Fruit fly (Drosophila melanogaster) whole organism, adult: ENCODE measurements around the gene Prp5.

Experiments used
- CG11617 ChIP-seq: fragments of 200-800 bp; sonication (Bioruptor generic); optimal IDR thresholded peaks from 2 replicates; lab custom pipeline; 2017; ENCODE audit warnings: mild to moderate bottlenecking, missing biosample characterization, missing genetic modification reagents, missing genetic modification characterization
- CG12768 ChIP-seq: fragments of 200-800 bp; sonication (Bioruptor generic); optimal IDR thresholded peaks from 2 replicates; lab custom pipeline; 2017; ENCODE audit warnings: missing biosample characterization, missing genetic modification characterization, mild to moderate bottlenecking, moderate library complexity, missing genetic modification reagents
- CG14711 ChIP-seq: fragments of 200-800 bp; sonication (Bioruptor generic); optimal IDR thresholded peaks from 2 replicates; lab custom pipeline; 2018; ENCODE audit warnings: missing biosample characterization, mild to moderate bottlenecking, missing genetic modification characterization, moderate library complexity
- CG1620 ChIP-seq: fragments of 200-800 bp; sonication (Bioruptor generic); optimal IDR thresholded peaks from 2 replicates; lab custom pipeline; 2016; ENCODE audit warnings: missing biosample characterization, missing genetic modification characterization
- CG33017 ChIP-seq: fragments of 200-800 bp; sonication (Bioruptor generic); optimal IDR thresholded peaks from 2 replicates; lab custom pipeline; 2018; ENCODE audit warnings: missing biosample characterization, mild to moderate bottlenecking, missing genetic modification characterization, moderate library complexity
- CG5204 ChIP-seq: fragments of 200-800 bp; sonication (Bioruptor generic); optimal IDR thresholded peaks from 2 replicates; lab custom pipeline; 2016; ENCODE audit warnings: missing biosample characterization, missing genetic modification characterization
- CG7045 ChIP-seq: fragments of 200-800 bp; sonication (Bioruptor generic); optimal IDR thresholded peaks from 2 replicates; lab custom pipeline; 2017; ENCODE audit warnings: missing biosample characterization, mild to moderate bottlenecking, missing genetic modification characterization
- CG7101 ChIP-seq: fragments of 200-800 bp; sonication (Bioruptor generic); optimal IDR thresholded peaks from 2 replicates; lab custom pipeline; 2018; ENCODE audit warnings: missing biosample characterization, mild to moderate bottlenecking, missing genetic modification characterization, moderate library complexity
- Clk ChIP-seq: fragments of 200-800 bp; sonication (Bioruptor generic); optimal IDR thresholded peaks from 2 replicates; lab custom pipeline; 2017; ENCODE audit warnings: missing biosample characterization, missing genetic modification characterization
- Crg-1 ChIP-seq: fragments of 200-800 bp; sonication (Bioruptor generic); optimal IDR thresholded peaks from 2 replicates; lab custom pipeline; 2016; ENCODE audit warnings: missing biosample characterization, missing genetic modification characterization
- Hr96 ChIP-seq: fragments of 200-800 bp; sonication (Bioruptor generic); optimal IDR thresholded peaks from 2 replicates; lab custom pipeline; 2016; ENCODE audit warnings: missing biosample characterization, missing genetic modification characterization
- Mnt ChIP-seq: fragments of 200-800 bp; sonication (Bioruptor generic); optimal IDR thresholded peaks from 2 replicates; lab custom pipeline; 2016; ENCODE audit warnings: missing biosample characterization, mild to moderate bottlenecking, missing genetic modification characterization
- bab1 ChIP-seq: fragments of 200-800 bp; sonication (Bioruptor generic); optimal IDR thresholded peaks from 3 replicates; lab custom pipeline; 2019; ENCODE audit warnings: missing biosample characterization, mild to moderate bottlenecking, missing genetic modification characterization, moderate library complexity
- cic ChIP-seq: fragments of 200-800 bp; sonication (Bioruptor generic); optimal IDR thresholded peaks from 2 replicates; lab custom pipeline; 2017; ENCODE audit warnings: missing biosample characterization, mild to moderate bottlenecking, missing genetic modification characterization, moderate library complexity
- cnc ChIP-seq, 2 experiments: fragments of >200 bp; optimal IDR thresholded peaks; 2 replicates each; lab custom pipeline; 2017
- kay ChIP-seq: fragments of 200-800 bp; sonication (Bioruptor generic); peaks from one replicate; lab custom pipeline; 2016; ENCODE audit warnings: missing biosample characterization, missing genetic modification characterization, borderline replicate concordance
- ovo ChIP-seq: fragments of 200-800 bp; sonication (Bioruptor generic); optimal IDR thresholded peaks from 2 replicates; lab custom pipeline; 2016; ENCODE audit warnings: missing biosample characterization, missing genetic modification characterization
- pad ChIP-seq: fragments of 200-800 bp; sonication (Bioruptor generic); optimal IDR thresholded peaks from 3 replicates; lab custom pipeline; 2017; ENCODE audit warnings: missing biosample characterization, missing genetic modification characterization, mild to moderate bottlenecking, moderate library complexity, missing genetic modification reagents
- tj ChIP-seq: fragments of 200-800 bp; sonication (Bioruptor generic); optimal IDR thresholded peaks from 3 replicates; lab custom pipeline; 2017; ENCODE audit warnings: missing biosample characterization, mild to moderate bottlenecking, missing genetic modification characterization, moderate library complexity
- toe ChIP-seq: fragments of 200-800 bp; sonication (Bioruptor generic); optimal IDR thresholded peaks from 2 replicates; lab custom pipeline; 2016; ENCODE audit warnings: missing biosample characterization, missing genetic modification characterization

The Prp5 gene

DNA sequence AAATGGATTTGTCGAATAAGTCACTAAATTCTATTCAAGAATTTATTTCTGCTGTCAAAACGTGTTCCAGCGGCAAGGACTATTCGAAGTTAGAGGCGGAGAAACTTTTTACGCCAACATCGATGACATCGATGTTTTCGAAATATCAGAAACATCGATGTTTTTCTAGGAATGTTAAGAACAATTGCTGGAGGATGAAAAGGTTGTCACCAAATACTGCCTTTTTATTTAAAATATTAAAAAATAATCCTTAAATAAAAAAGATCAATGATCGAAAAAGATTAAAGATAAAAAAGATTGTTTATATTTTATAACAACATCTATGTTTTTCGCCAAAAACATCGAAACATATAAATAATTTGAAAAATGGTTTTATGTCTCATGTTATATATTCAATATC is 3.0 kb upstream of the Prp5 start, which contains the start of gene CG9123:
TSS of gene CG9123 (minus strand) at position 101 of the 400 bp plus-strand sequence.
- TF ChIP-seq Crg-1 (GFP tag; lab: Kevin White, UChicago) (no peak), CG1620 (no peak), CG12768 (no peak), CG5204 (no peak), CG33017 (no peak), Hr96 (GFP tag; lab: Kevin White, UChicago) (no peak), Mnt (GFP tag; lab: Kevin White, UChicago) (no peak), CG11617 (GFP tag; lab: Kevin White, UChicago) (no peak), cic (no peak), CG7045 (GFP tag; lab: Kevin White, UChicago) (no peak), CG7101 (tag; lab: Kevin White, UChicago) (no peak), CG14711 (tag; lab: Kevin White, UChicago) (no peak), ovo (GFP tag; lab: Kevin White, UChicago) (no peak)

DNA sequence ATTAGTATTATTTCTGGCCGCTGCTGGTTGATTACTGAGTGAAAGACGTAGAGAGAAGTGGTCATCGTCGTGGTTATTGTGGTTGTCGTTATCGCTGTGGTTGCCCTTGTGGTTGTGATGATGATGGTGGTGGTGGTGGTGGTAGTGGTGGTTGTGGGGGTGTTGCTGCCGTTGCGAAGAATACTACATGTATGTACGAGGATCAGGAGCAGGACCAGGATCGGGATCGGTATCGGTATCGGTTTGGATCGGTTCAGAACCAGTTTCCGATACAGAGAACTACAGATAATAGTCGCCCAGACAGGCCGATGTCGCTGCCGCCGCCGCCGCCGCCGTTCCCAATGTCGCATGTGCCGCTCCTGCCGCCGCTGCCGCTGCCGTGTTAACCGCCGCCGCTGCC is 7.7 kb downstream of the Prp5 start:
- TF ChIP-seq CG7101 (tag; lab: Kevin White, UChicago) (no peak), cnc (optimal IDR thresholded peaks at IDR 0.05; lab: Kevin White, UChicago) (no peak), CG7045 (GFP tag; lab: Kevin White, UChicago) (no peak), bab1 (GFP tag; lab: Kevin White, UChicago) (no peak), Mnt (GFP tag; lab: Kevin White, UChicago) (no peak)

- TF ChIP-seq CG1620 (no peak), kay (GFP tag; lab: Kevin White, UChicago) (no peak), Clk (no peak), bab1 (GFP tag; lab: Kevin White, UChicago) (no peak), Hr96 (GFP tag; lab: Kevin White, UChicago) (no peak), pad (GFP tag; lab: Kevin White, UChicago) (no peak), CG14711 (tag; lab: Kevin White, UChicago) (no peak), CG5204 (no peak), Crg-1 (GFP tag; lab: Kevin White, UChicago) (no peak), CG11617 (GFP tag; lab: Kevin White, UChicago) (no peak), CG12768 (no peak), toe (GFP tag; lab: Kevin White, UChicago) (no peak), tj (GFP tag; lab: Kevin White, UChicago) (no peak), cnc (optimal IDR thresholded peaks at IDR 0.05; lab: Kevin White, UChicago) (no peak), CG7101 (tag; lab: Kevin White, UChicago) (no peak), ovo (GFP tag; lab: Kevin White, UChicago) (no peak), CG7045 (GFP tag; lab: Kevin White, UChicago) (no peak), Mnt (GFP tag; lab: Kevin White, UChicago) (no peak), cic (no peak)
These were observed 8.7 kb downstream of the Prp5 start for dm6 chrX:15353654-15354053.

DNA sequence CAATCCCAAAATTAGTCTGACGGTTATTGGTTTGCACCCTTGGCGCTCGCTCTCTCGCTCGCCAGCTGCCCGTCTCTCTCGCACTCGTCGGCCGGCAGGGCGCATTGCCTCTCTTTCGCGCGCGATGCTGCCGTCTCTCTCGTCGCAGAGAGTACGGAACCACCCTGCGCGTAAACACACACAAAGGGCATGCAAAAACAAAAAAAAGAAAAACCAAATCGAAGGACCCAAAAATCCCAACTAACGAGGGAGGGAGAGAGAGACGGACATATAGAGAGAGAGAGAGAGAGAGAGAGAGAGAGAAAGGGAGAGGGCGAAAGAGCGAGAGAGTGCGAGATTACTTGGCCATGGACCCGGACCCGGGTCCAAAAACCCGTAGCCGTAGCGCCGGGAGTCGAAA is 11.4 kb downstream of the Prp5 start:
- TF ChIP-seq tj (GFP tag; lab: Kevin White, UChicago) = no peak
- TF ChIP-seq Clk = no peak
- no peak for TF ChIP-seq Hr96 (GFP tag; lab: Kevin White, UChicago)
- TF ChIP-seq CG5204 = no peak
- TF ChIP-seq cic = no peak
- TF ChIP-seq CG12768 = no peak

dm6 chrX:15360961-15361360 is 16.0 kb downstream of the Prp5 start, which contains the start of gene Pp1-13C:
Gene Pp1-13C (minus strand): TSS chrX:15361061.
- no peak for TF ChIP-seq CG5204
- no peak for TF ChIP-seq ovo (GFP tag; lab: Kevin White, UChicago)
- no peak for TF ChIP-seq CG14711 (tag; lab: Kevin White, UChicago)
- no peak for TF ChIP-seq CG1620
- no peak for TF ChIP-seq CG11617 (GFP tag; lab: Kevin White, UChicago)
- TF ChIP-seq CG7101 (tag; lab: Kevin White, UChicago) = no peak
- no peak for TF ChIP-seq CG33017
- no peak for TF ChIP-seq pad (GFP tag; lab: Kevin White, UChicago)
- no peak for TF ChIP-seq Crg-1 (GFP tag; lab: Kevin White, UChicago)
- no peak for TF ChIP-seq tj (GFP tag; lab: Kevin White, UChicago)
- no peak for TF ChIP-seq Hr96 (GFP tag; lab: Kevin White, UChicago)
- no peak for TF ChIP-seq CG7045 (GFP tag; lab: Kevin White, UChicago)
- TF ChIP-seq Mnt (GFP tag; lab: Kevin White, UChicago) = no peak
- TF ChIP-seq cic = no peak

- TF ChIP-seq bab1 (GFP tag; lab: Kevin White, UChicago) (no peak), tj (GFP tag; lab: Kevin White, UChicago) (no peak), CG7101 (tag; lab: Kevin White, UChicago) (no peak), CG1620 (no peak)
These were observed 18.7 kb downstream of the Prp5 start for dm6 chrX:15363649-15364048.

- no peak for TF ChIP-seq Hr96 (GFP tag; lab: Kevin White, UChicago)
- no peak for TF ChIP-seq tj (GFP tag; lab: Kevin White, UChicago)
- TF ChIP-seq toe (GFP tag; lab: Kevin White, UChicago) = no peak
- no peak for TF ChIP-seq CG1620
- TF ChIP-seq CG5204 = no peak
- TF ChIP-seq CG14711 (tag; lab: Kevin White, UChicago) = no peak
- TF ChIP-seq cnc (optimal IDR thresholded peaks at IDR 0.05; lab: Kevin White, UChicago) = no peak
- TF ChIP-seq bab1 (GFP tag; lab: Kevin White, UChicago) = no peak
- no peak for TF ChIP-seq cic
These were observed 19.5 kb downstream of the Prp5 start for dm6 chrX:15364467-15364866.
